Worm (Caenorhabditis elegans) whole organism, early embryonic: ENCODE data around the gene Y34B4A.7.

Source experiments
- ama-1 ChIP-seq: fragments of 150-350 bp; optimal IDR thresholded peaks from 2 replicates; lab custom pipeline; 2014
- flt-1 ChIP-seq: fragments of 200-800 bp; sonication (Bioruptor generic); IDR thresholded peaks from 2 replicates; pipeline ENCODE4 v1.3.6; 2022; ENCODE audit warnings: missing genetic modification characterization, missing compliant biosample characterization
- scrt-1 ChIP-seq: fragments of 200-800 bp; sonication (Bioruptor generic); IDR thresholded peaks from 2 replicates; pipeline ENCODE4 v1.3.6; 2022; ENCODE audit warnings: missing genetic modification characterization, missing compliant biosample characterization
- tbx-11 ChIP-seq: fragments of 200-800 bp; sonication (Bioruptor generic); IDR thresholded peaks from 2 replicates; pipeline ENCODE4 v1.3.6; 2022; ENCODE audit warnings: missing genetic modification characterization, missing compliant biosample characterization

DNA sequence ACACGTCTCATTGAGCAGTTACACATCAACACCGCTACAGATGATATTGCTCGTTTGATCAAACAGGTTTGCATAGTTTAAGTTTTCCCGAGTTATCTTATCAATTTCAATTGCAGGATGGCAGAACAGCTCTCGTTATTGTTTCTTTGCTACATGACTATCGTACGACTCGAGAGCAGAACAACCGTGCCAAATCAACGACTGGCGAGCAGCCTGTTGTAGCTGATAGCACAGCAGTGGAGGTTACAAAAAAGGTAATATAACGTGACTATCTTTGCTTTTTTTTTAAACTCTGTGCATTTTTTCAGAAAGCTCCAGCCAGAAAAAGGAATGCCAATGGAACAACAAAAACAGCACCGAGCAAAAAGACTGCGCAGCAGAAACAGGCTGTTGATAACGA, 41.7 kb upstream of the Y34B4A.7 start:
- no peak for TF ChIP-seq tbx-11 (GFP tag; lab: Robert Waterston, UW)
- TF ChIP-seq ama-1, result no peak
- TF ChIP-seq scrt-1 (GFP tag; lab: Robert Waterston, UW), result no peak
- TF ChIP-seq flt-1 (GFP tag; lab: Robert Waterston, UW), result no peak
